Worm (Caenorhabditis elegans) whole organism, midembryonic: ENCODE measurements around the gene nhr-275.

Experiments
- cog-1 ChIP-seq: sonication (generic microtip); optimal IDR thresholded peaks from 2 replicates; lab custom pipeline; 2016; ENCODE audit warnings: missing genetic modification characterization, missing compliant biosample characterization
- flt-1 ChIP-seq: fragments of 200-800 bp; sonication (Bioruptor generic); IDR thresholded peaks from 2 replicates; pipeline ENCODE4 v1.3.6; 2022; ENCODE audit warnings: missing genetic modification characterization, missing compliant biosample characterization
- klf-2 ChIP-seq: fragments of 200-800 bp; sonication (Bioruptor generic); conservative IDR thresholded peaks from 2 replicates; pipeline ENCODE4 v1.3.6; 2022; ENCODE audit warnings: missing genetic modification reagents, missing genetic modification characterization, missing compliant biosample characterization
- med-1 ChIP-seq: sonication (generic microtip); optimal IDR thresholded peaks from 2 replicates; lab custom pipeline; 2017; ENCODE audit warnings: missing genetic modification characterization, mild to moderate bottlenecking, missing compliant biosample characterization, antibody characterized with exemption, missing genetic modification reagents; ENCODE audit not compliant: insufficient read depth
- tab-1 ChIP-seq: fragments of 200-800 bp; sonication (Bioruptor generic); IDR thresholded peaks from 2 replicates; pipeline ENCODE4 v1.3.6; 2022; ENCODE audit warnings: missing genetic modification characterization, missing compliant biosample characterization

- no peak for TF ChIP-seq flt-1 (GFP tag; lab: Robert Waterston, UW)
- TF ChIP-seq cog-1 = no peak
- no peak for TF ChIP-seq klf-2 (GFP tag; lab: Robert Waterston, UW)
- TF ChIP-seq tab-1 (GFP tag; lab: Robert Waterston, UW) = no peak
- TF ChIP-seq med-1 (GFP tag; lab: Kevin White, UChicago) = no peak
Measured at ce11 chrV:2260660-2261059, 6.2 kb downstream of the nhr-275 start, which contains the start of gene F41B5.12.
